Fruit fly (Drosophila melanogaster) whole organism, embryonic: ENCODE results near the gene CG11396.

Source experiments
- Abd-B ChIP-seq: fragments of 200-800 bp; sonication (Bioruptor generic); optimal IDR thresholded peaks from 2 replicates; lab custom pipeline; 2018; ENCODE audit warnings: missing biosample characterization, mild to moderate bottlenecking, missing genetic modification characterization, moderate library complexity
- Antp ChIP-seq: fragments of 200-800 bp; sonication (Bioruptor generic); optimal IDR thresholded peaks from 3 replicates; lab custom pipeline; 2016; ENCODE audit warnings: missing biosample characterization, missing genetic modification characterization
- BEAF-32 ChIP-seq: fragments of 200-800 bp; sonication (Bioruptor generic); optimal IDR thresholded peaks from 3 replicates; lab custom pipeline; 2017; ENCODE audit warnings: missing biosample characterization, missing genetic modification characterization, mild to moderate bottlenecking, moderate library complexity, missing genetic modification reagents
- CG10147 ChIP-seq: fragments of 200-800 bp; sonication (Bioruptor generic); optimal IDR thresholded peaks from 2 replicates; lab custom pipeline; 2019; ENCODE audit warnings: missing biosample characterization, mild to moderate bottlenecking, missing genetic modification characterization, moderate library complexity
- CG10431 ChIP-seq: fragments of 200-800 bp; sonication (Bioruptor generic); optimal IDR thresholded peaks from 3 replicates; lab custom pipeline; 2018; ENCODE audit warnings: missing biosample characterization, mild to moderate bottlenecking, missing genetic modification characterization
- CG11696 ChIP-seq: fragments of 200-800 bp; sonication (Bioruptor generic); IDR thresholded peaks from 2 replicates; pipeline ENCODE4 v1.3.6; 2022; ENCODE audit warnings: missing biosample characterization, missing genetic modification characterization
- CG11723 ChIP-seq: fragments of 200-800 bp; sonication (Bioruptor generic); optimal IDR thresholded peaks from 2 replicates; lab custom pipeline; 2017; ENCODE audit warnings: missing biosample characterization, mild to moderate bottlenecking, missing genetic modification characterization
- CG13894 ChIP-seq: fragments of 200-800 bp; sonication (Bioruptor generic); optimal IDR thresholded peaks from 3 replicates; lab custom pipeline; 2018; ENCODE audit warnings: missing biosample characterization, mild to moderate bottlenecking, missing genetic modification characterization, moderate library complexity
- CG14667 ChIP-seq: fragments of 200-800 bp; sonication (Bioruptor generic); IDR thresholded peaks from 2 replicates; pipeline ENCODE4 v1.3.6; 2022; ENCODE audit warnings: missing biosample characterization, missing genetic modification characterization
- CG15011 ChIP-seq: fragments of 200-800 bp; sonication (Bioruptor generic); optimal IDR thresholded peaks from 3 replicates; lab custom pipeline; 2018; ENCODE audit warnings: missing biosample characterization, mild to moderate bottlenecking, missing genetic modification characterization
- CG16863 ChIP-seq: fragments of 200-800 bp; sonication (Bioruptor generic); optimal IDR thresholded peaks from 3 replicates; lab custom pipeline; 2016; ENCODE audit warnings: missing biosample characterization, missing genetic modification characterization
- CG30020 ChIP-seq: fragments of 200-800 bp; optimal IDR thresholded peaks from 2 replicates; lab custom pipeline; 2019; ENCODE audit warnings: missing biosample characterization, mild to moderate bottlenecking, missing genetic modification characterization, moderate library complexity
- CG4424 ChIP-seq: fragments of 200-800 bp; sonication (Bioruptor generic); optimal IDR thresholded peaks from 3 replicates; lab custom pipeline; 2016; ENCODE audit warnings: missing biosample characterization, missing genetic modification characterization
- CG4854 ChIP-seq: fragments of 200-800 bp; sonication (Bioruptor generic); optimal IDR thresholded peaks from 2 replicates; lab custom pipeline; 2016; ENCODE audit warnings: missing biosample characterization, missing genetic modification characterization, inconsistent platforms
- CG5180 ChIP-seq: fragments of 200-800 bp; sonication (Bioruptor generic); optimal IDR thresholded peaks from 3 replicates; lab custom pipeline; 2017; ENCODE audit warnings: missing biosample characterization, missing genetic modification characterization, mild to moderate bottlenecking, moderate library complexity, missing genetic modification reagents
- CG5245 ChIP-seq: fragments of 200-800 bp; sonication (Bioruptor generic); optimal IDR thresholded peaks from 3 replicates; lab custom pipeline; 2016; ENCODE audit warnings: missing biosample characterization, missing genetic modification characterization
- CG7987 ChIP-seq: fragments of 200-800 bp; sonication (Bioruptor generic); optimal IDR thresholded peaks from 2 replicates; lab custom pipeline; 2018; ENCODE audit warnings: missing biosample characterization, mild to moderate bottlenecking, missing genetic modification characterization, moderate library complexity
- Dek ChIP-seq: fragments of 200-800 bp; sonication (Bioruptor generic); optimal IDR thresholded peaks from 3 replicates; lab custom pipeline; 2019; ENCODE audit warnings: missing biosample characterization, mild to moderate bottlenecking, missing genetic modification characterization, moderate library complexity
- Dfd ChIP-seq, 2 experiments: fragments of >200 bp; optimal IDR thresholded peaks; 2 replicates each; lab custom pipeline; 2017; ENCODE audit warnings: missing biosample characterization in 2 of 2, missing genetic modification characterization in 2 of 2
- Elba2 ChIP-seq: fragments of 200-800 bp; sonication (Bioruptor generic); optimal IDR thresholded peaks from 3 replicates; lab custom pipeline; 2016; ENCODE audit warnings: missing biosample characterization, missing genetic modification characterization
- Fer1 ChIP-seq: fragments of 200-800 bp; sonication (Bioruptor generic); optimal IDR thresholded peaks from 2 replicates; lab custom pipeline; 2017; ENCODE audit warnings: missing biosample characterization, mild to moderate bottlenecking, missing genetic modification characterization
- Gug ChIP-seq: fragments of 200-800 bp; sonication (Bioruptor generic); IDR thresholded peaks from 4 replicates; pipeline ENCODE4 v1.3.6; 2022; ENCODE audit warnings: missing biosample characterization, missing genetic modification characterization
- HLH54F ChIP-seq: fragments of 200-800 bp; sonication (Bioruptor generic); optimal IDR thresholded peaks from 3 replicates; lab custom pipeline; 2016; ENCODE audit warnings: missing biosample characterization, missing genetic modification characterization
- Hey ChIP-seq: fragments of 200-800 bp; sonication (Bioruptor generic); optimal IDR thresholded peaks from 3 replicates; lab custom pipeline; 2018; ENCODE audit warnings: missing biosample characterization, mild to moderate bottlenecking, missing genetic modification characterization
- Hr78 ChIP-seq, 2 experiments: fragments of 200-800 bp in 1 of 2; fragments of >200 bp in 1 of 2; sonication (Bioruptor generic) in 1 of 2; optimal IDR thresholded peaks; 2 replicates each; lab custom pipeline; 2017 to 2019; ENCODE audit warnings: missing biosample characterization in 2 of 2, missing genetic modification characterization in 2 of 2, mild to moderate bottlenecking in 1 of 2, moderate library complexity in 1 of 2
- Kr ChIP-seq: fragments of 200-800 bp; sonication (Bioruptor generic); optimal IDR thresholded peaks from 2 replicates; lab custom pipeline; 2017; ENCODE audit warnings: missing biosample characterization, mild to moderate bottlenecking, missing genetic modification characterization
- Oli ChIP-seq: fragments of 200-800 bp; sonication (Bioruptor generic); optimal IDR thresholded peaks from 2 replicates; lab custom pipeline; 2018; ENCODE audit warnings: missing biosample characterization, mild to moderate bottlenecking, missing genetic modification characterization, moderate library complexity
- PHDP ChIP-seq: fragments of 200-800 bp; sonication (Bioruptor generic); optimal IDR thresholded peaks from 3 replicates; lab custom pipeline; 2018; ENCODE audit warnings: missing biosample characterization, mild to moderate bottlenecking, missing genetic modification characterization, moderate library complexity
- Poxn ChIP-seq: fragments of 200-800 bp; sonication (Bioruptor generic); IDR thresholded peaks from 2 replicates; pipeline ENCODE4 v1.3.6; 2022; ENCODE audit warnings: missing biosample characterization, missing genetic modification characterization
- TFAM ChIP-seq: fragments of 200-800 bp; sonication (Bioruptor generic); optimal IDR thresholded peaks from 2 replicates; lab custom pipeline; 2017; ENCODE audit warnings: missing biosample characterization, missing genetic modification characterization, inconsistent platforms
- Trl ChIP-seq, 3 experiments: fragments of >200 bp in 2 of 3; fragments of 200-800 bp in 1 of 3; sonication (Bioruptor generic) in 1 of 3; optimal IDR thresholded peaks; 2 replicates in 1 of 3; 3 replicates in 2 of 3; lab custom pipeline; 2016 to 2017; ENCODE audit warnings: missing biosample characterization in 1 of 3, missing genetic modification characterization in 1 of 3
- ato ChIP-seq: fragments of 200-800 bp; sonication (Bioruptor generic); IDR thresholded peaks from 2 replicates; pipeline ENCODE4 v1.3.6; 2022; ENCODE audit warnings: missing biosample characterization, missing genetic modification characterization; ENCODE audit not compliant: partially characterized antibody
- bab2 ChIP-seq: fragments of 200-800 bp; sonication (Bioruptor generic); optimal IDR thresholded peaks from 2 replicates; lab custom pipeline; 2016; ENCODE audit warnings: missing biosample characterization, missing genetic modification characterization
- corto ChIP-seq: fragments of 200-800 bp; sonication (Bioruptor generic); optimal IDR thresholded peaks from 2 replicates; lab custom pipeline; 2016; ENCODE audit warnings: missing biosample characterization, mild to moderate bottlenecking, missing genetic modification characterization, moderate library complexity
- disco-r ChIP-seq: fragments of 200-800 bp; sonication (Bioruptor generic); optimal IDR thresholded peaks from 2 replicates; lab custom pipeline; 2016; ENCODE audit warnings: missing biosample characterization, missing genetic modification characterization
- dmrt11E ChIP-seq: fragments of 200-800 bp; sonication (Bioruptor generic); optimal IDR thresholded peaks from 3 replicates; lab custom pipeline; 2018; ENCODE audit warnings: missing biosample characterization, mild to moderate bottlenecking, missing genetic modification characterization, moderate library complexity
- exex ChIP-seq: fragments of 200-800 bp; sonication (Bioruptor generic); optimal IDR thresholded peaks from 4 replicates; lab custom pipeline; 2018; ENCODE audit warnings: missing biosample characterization, mild to moderate bottlenecking, missing genetic modification characterization, moderate library complexity
- grau ChIP-seq: fragments of 200-800 bp; optimal IDR thresholded peaks from 3 replicates; lab custom pipeline; 2019; ENCODE audit warnings: missing biosample characterization, mild to moderate bottlenecking, missing genetic modification characterization, moderate library complexity
- grn ChIP-seq: fragments of 200-800 bp; sonication (Bioruptor generic); optimal IDR thresholded peaks from 3 replicates; lab custom pipeline; 2017; ENCODE audit warnings: missing biosample characterization, missing genetic modification characterization
- h ChIP-seq: fragments of >200 bp; optimal IDR thresholded peaks from 2 replicates; lab custom pipeline; 2017
- nerfin-2 ChIP-seq: fragments of 200-800 bp; sonication (Bioruptor generic); IDR thresholded peaks from 2 replicates; pipeline ENCODE4 v1.3.6; 2022; ENCODE audit warnings: missing biosample characterization, missing genetic modification characterization; ENCODE audit not compliant: partially characterized antibody
- sens-2 ChIP-seq: fragments of 200-800 bp; sonication (Bioruptor generic); IDR thresholded peaks from 2 replicates; pipeline ENCODE4 v1.3.6; 2022; ENCODE audit warnings: missing biosample characterization, missing genetic modification characterization
- slbo ChIP-seq: fragments of 200-800 bp; sonication (Bioruptor generic); IDR thresholded peaks from 2 replicates; pipeline ENCODE4 v1.3.6; 2022; ENCODE audit warnings: missing biosample characterization, missing genetic modification characterization
- tio ChIP-seq: fragments of 200-800 bp; sonication (Bioruptor generic); optimal IDR thresholded peaks from 2 replicates; lab custom pipeline; 2017; ENCODE audit warnings: missing biosample characterization, missing genetic modification characterization, inconsistent platforms
- unc-4 ChIP-seq: fragments of 200-800 bp; sonication (Bioruptor generic); IDR thresholded peaks from 2 replicates; pipeline ENCODE4 v1.3.6; 2022; ENCODE audit warnings: missing biosample characterization, missing genetic modification characterization; ENCODE audit not compliant: partially characterized antibody
- usp ChIP-seq: fragments of >200 bp; optimal IDR thresholded peaks from 2 replicates; lab custom pipeline; 2017; ENCODE audit warnings: missing biosample characterization, missing genetic modification characterization
- z ChIP-seq: fragments of 200-800 bp; sonication (Bioruptor generic); IDR thresholded peaks from 3 replicates; pipeline ENCODE4 v1.3.6; 2022; ENCODE audit warnings: missing biosample characterization, missing genetic modification characterization
- zfh1 ChIP-seq: fragments of 200-800 bp; sonication (Bioruptor generic); IDR thresholded peaks from 3 replicates; pipeline ENCODE4 v1.3.6; 2022; ENCODE audit warnings: missing biosample characterization, missing genetic modification characterization

CG11396 gene

DNA sequence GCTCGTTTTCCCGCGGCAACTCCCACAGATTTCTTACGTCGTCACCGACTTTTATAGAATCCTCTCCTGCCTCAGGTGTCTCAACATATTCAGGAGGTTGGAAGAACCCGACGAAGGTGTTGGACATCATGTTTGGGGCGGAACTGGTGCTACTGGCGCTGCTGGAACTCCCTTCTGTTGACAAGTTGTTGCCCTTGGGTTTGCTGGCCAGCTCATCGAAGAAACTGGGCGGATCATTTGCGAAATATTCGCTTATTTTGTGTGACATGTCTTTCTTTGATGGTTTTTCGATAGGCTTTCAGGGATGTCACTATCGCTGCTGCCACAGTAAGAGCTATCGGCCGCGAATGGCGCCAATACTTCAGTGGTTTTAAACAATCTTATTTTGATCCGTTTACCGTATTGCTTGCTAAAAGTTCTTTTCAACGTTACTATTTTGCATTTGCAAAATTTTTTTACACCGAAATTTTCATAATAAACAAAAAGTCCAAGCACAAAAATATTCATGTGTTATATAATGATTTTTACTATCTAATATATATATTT lies at the start of gene CG11396 (continued):
- TF ChIP-seq CG10147 (GFP tag; lab: Kevin White, UChicago) (no peak), slbo (GFP tag; lab: Robert Waterston, UW) (no peak), Dfd (GFP tag; optimal IDR thresholded peaks at IDR 0.05; lab: Kevin White, UChicago) (no peak), usp (no peak), ato (GFP tag; lab: Robert Waterston, UW) (peak; percentile 95), Dek (tag; lab: Kevin White, UChicago) (no peak), bab2 (GFP tag; lab: Kevin White, UChicago) (no peak), CG13894 (no peak), nerfin-2 (GFP tag; lab: Robert Waterston, UW) (peak; percentile 79), h (lab: Kevin White, UChicago) (no peak), Oli (no peak), Hr78 (GFP tag; optimal IDR thresholded peaks at IDR 0.05; lab: Kevin White, UChicago) (no peak), BEAF-32 (peak; percentile 90), CG30020 (tag; lab: Kevin White, UChicago) (no peak), Gug (GFP tag; lab: Robert Waterston, UW) (no peak; the same call in 3 of the 4 replicates), CG7987 (no peak), CG5245 (GFP tag; lab: Kevin White, UChicago) (no peak), CG4424 (GFP tag; lab: Kevin White, UChicago) (no peak), unc-4 (GFP tag; lab: Robert Waterston, UW) (peak; percentile 96), z (GFP tag; lab: Robert Waterston, UW) (no peak), Elba2 (GFP tag; lab: Kevin White, UChicago) (no peak), CG16863 (no peak), CG5180 (GFP tag; lab: Kevin White, UChicago) (no peak), HLH54F (GFP tag; lab: Kevin White, UChicago) (no peak)

DNA sequence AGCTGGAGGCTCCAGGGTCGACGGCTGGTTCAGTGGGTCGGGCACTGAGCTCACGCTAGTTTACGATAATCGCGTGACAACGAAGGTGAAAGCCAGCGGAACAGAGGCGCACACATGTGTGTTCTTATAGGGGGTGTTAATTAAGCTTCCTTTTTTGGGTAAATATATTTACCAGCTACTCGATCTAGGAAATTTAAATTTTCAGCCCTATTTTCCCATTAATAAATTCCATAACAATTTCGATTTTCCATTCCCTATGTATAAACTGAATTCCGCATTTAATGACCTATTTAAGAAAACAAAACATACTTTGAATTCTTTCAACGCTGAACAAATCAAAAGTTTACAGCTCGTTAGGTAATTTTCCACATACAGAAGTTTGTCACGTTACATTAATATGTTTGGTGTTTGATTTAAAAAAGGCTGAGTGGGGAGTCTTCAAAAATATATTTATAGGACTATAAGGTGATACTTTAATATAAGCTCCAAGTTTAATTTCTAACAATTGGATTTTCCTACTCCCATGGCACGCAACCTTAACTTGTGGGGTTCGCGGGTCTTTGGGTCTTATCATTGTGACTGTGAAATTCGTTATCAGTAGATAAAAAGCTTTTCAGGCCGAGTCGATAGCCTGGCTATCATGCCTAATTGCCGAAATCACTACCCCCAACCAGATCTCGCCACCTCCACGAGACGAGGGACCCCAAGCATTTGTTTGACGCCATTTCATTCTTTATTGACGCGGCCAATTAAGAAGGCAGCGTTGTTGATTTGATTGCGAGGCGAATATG lies 49.3 kb upstream of the CG11396 start, which contains the start of gene CG13255:
Gene CG13255, plus strand, starts transcription at position 449 of the 791 bp plus-strand sequence.
- TF ChIP-seq CG11696 (GFP tag; lab: Robert Waterston, UW) (no peak), dmrt11E (tag; lab: Kevin White, UChicago) (no peak), TFAM (GFP tag; lab: Kevin White, UChicago) (no peak), disco-r (GFP tag; lab: Kevin White, UChicago) (no peak), corto (no peak), CG10431 (no peak), Antp (GFP tag; lab: Kevin White, UChicago) (peak; percentile 23), Trl (optimal IDR thresholded peaks at IDR 0.05; lab: Kevin White, UChicago) (no peak), Trl (GFP tag; optimal IDR thresholded peaks at IDR 0.05; lab: Kevin White, UChicago) (peak; percentile 24), grn (GFP tag; lab: Kevin White, UChicago) (peak; percentile 13), Kr (GFP tag; lab: Kevin White, UChicago) (no peak), PHDP (peak; percentile 37), Poxn (GFP tag; lab: Robert Waterston, UW) (no peak), CG14667 (GFP tag; lab: Robert Waterston, UW) (no peak), tio (GFP tag; lab: Kevin White, UChicago) (peak; percentile 59), zfh1 (GFP tag; lab: Robert Waterston, UW) (no peak), CG4854 (GFP tag; lab: Kevin White, UChicago) (no peak), HLH54F (GFP tag; lab: Kevin White, UChicago) (peak; percentile 59), CG15011 (GFP tag; lab: Kevin White, UChicago) (peak; percentile 41), Abd-B (GFP tag; lab: Kevin White, UChicago) (no peak), Hey (tag; lab: Kevin White, UChicago) (no peak), exex (tag; lab: Kevin White, UChicago) (peak; percentile 92), sens-2 (GFP tag; lab: Robert Waterston, UW) (no peak), CG11723 (GFP tag; lab: Kevin White, UChicago) (peak; percentile 14), Fer1 (GFP tag; lab: Kevin White, UChicago) (peak; percentile 48), grau (tag; lab: Kevin White, UChicago) (peak; percentile 70)
